Fruit fly (Drosophila melanogaster): ENCODE data around the gene tfc.
A peak's percentile ranks its signal among the peaks of the same experiment; 100 is the strongest.

The tfc gene

dm6 chr3L:1320230-1320930, 64.1 kb downstream of the tfc start (continued):
- TF ChIP-seq Eip74EF (GFP tag; optimal IDR thresholded peaks at IDR 0.05) = no peak
- TF ChIP-seq CG17385 (GFP tag; optimal IDR thresholded peaks at IDR 0.05) = peak; percentile 12
- no peak for TF ChIP-seq cas (GFP tag; IDR thresholded peaks at IDR 0.05)
- no peak for TF ChIP-seq Dfd (GFP tag; optimal IDR thresholded peaks at IDR 0.05)
- TF ChIP-seq CG30020 (tag; optimal IDR thresholded peaks at IDR 0.05) = no peak
- TF ChIP-seq cwo (GFP tag; optimal IDR thresholded peaks at IDR 0.05) = no peak
- no peak for TF ChIP-seq CG10462 (GFP tag; optimal IDR thresholded peaks at IDR 0.05)
- no peak for TF ChIP-seq BtbVII (GFP tag; optimal IDR thresholded peaks at IDR 0.05)
- no peak for TF ChIP-seq tna (GFP tag; IDR thresholded peaks at IDR 0.05; ENCODE audit: partially characterized antibody)
- no peak for TF ChIP-seq D19B (GFP tag; optimal IDR thresholded peaks at IDR 0.05)
- no peak for TF ChIP-seq B-H2 (GFP tag; optimal IDR thresholded peaks at IDR 0.05)
- TF ChIP-seq Xbp1 (GFP tag; optimal IDR thresholded peaks at IDR 0.05) = peak; percentile 15
- peak; percentile 23 for TF ChIP-seq dmrt99B (tag; optimal IDR thresholded peaks at IDR 0.05)
- TF ChIP-seq Dek (tag; optimal IDR thresholded peaks at IDR 0.05) = no peak
- no peak for TF ChIP-seq emc (GFP tag; optimal IDR thresholded peaks at IDR 0.05)
- TF ChIP-seq CG6254 (GFP tag; optimal IDR thresholded peaks at IDR 0.05) = no peak
- peak; percentile 22 for TF ChIP-seq mam (GFP tag; optimal IDR thresholded peaks at IDR 0.05)
- TF ChIP-seq CG6689 (GFP tag; IDR thresholded peaks at IDR 0.05) = 0 out of 2 replicates have a peak, but pooled peaks have one; percentile 4
- no peak for TF ChIP-seq HmgD (GFP tag; optimal IDR thresholded peaks at IDR 0.05)
- TF ChIP-seq CG10209 (GFP tag; optimal IDR thresholded peaks at IDR 0.05) = peak; percentile 14
- TF ChIP-seq CG9727 (GFP tag; optimal IDR thresholded peaks at IDR 0.05) = peak; percentile 4
- peak; percentile 49 for TF ChIP-seq CG3281 (GFP tag; optimal IDR thresholded peaks at IDR 0.05)
- peak; percentile 75 for TF ChIP-seq exex (tag; optimal IDR thresholded peaks at IDR 0.05)
- no peak for TF ChIP-seq nom (GFP tag; optimal IDR thresholded peaks at IDR 0.05)
- no peak for TF ChIP-seq peb (GFP tag; IDR thresholded peaks at IDR 0.05)
- no peak for TF ChIP-seq bbx (GFP tag; IDR thresholded peaks at IDR 0.05; ENCODE audit: partially characterized antibody)
- TF ChIP-seq HLHmδ (GFP tag; optimal IDR thresholded peaks at IDR 0.05) = no peak
- TF ChIP-seq Neu2 (GFP tag; optimal IDR thresholded peaks at IDR 0.05; ENCODE audit: borderline replicate concordance) = no peak
- TF ChIP-seq ind (GFP tag; optimal IDR thresholded peaks at IDR 0.05) = peak; percentile 15
- TF ChIP-seq phol (tag; optimal IDR thresholded peaks at IDR 0.05) = peak; percentile 7
- no peak for TF ChIP-seq Atf3 (GFP tag; optimal IDR thresholded peaks at IDR 0.05)
- peak; percentile 48 for TF ChIP-seq mirr (GFP tag; optimal IDR thresholded peaks at IDR 0.05)
- TF ChIP-seq tap (tag; optimal IDR thresholded peaks at IDR 0.05) = no peak
- peak; percentile 48 for TF ChIP-seq row (GFP tag; IDR thresholded peaks at IDR 0.05)
- TF ChIP-seq Atf6 (GFP tag; IDR thresholded peaks at IDR 0.05) = 0 out of 2 replicates have a peak, but pooled peaks have one; percentile 36
- no peak for TF ChIP-seq Ada2b (GFP tag; IDR thresholded peaks at IDR 0.05)
- TF ChIP-seq bowl (GFP tag; IDR thresholded peaks at IDR 0.05) = no peak
- no peak for TF ChIP-seq E2f1 (GFP tag; IDR thresholded peaks at IDR 0.05)
- TF ChIP-seq CG33213 (GFP tag; optimal IDR thresholded peaks at IDR 0.05) = no peak
- no peak for TF ChIP-seq CG7372 (GFP tag; IDR thresholded peaks at IDR 0.05)
- TF ChIP-seq D19A (tag; optimal IDR thresholded peaks at IDR 0.05) = peak; percentile 42
- no peak for TF ChIP-seq CG3838 (GFP tag; optimal IDR thresholded peaks at IDR 0.05)
- no peak for TF ChIP-seq CG10959 (GFP tag; IDR thresholded peaks at IDR 0.05)
- TF ChIP-seq Aef1 (GFP tag; IDR thresholded peaks at IDR 0.05) = peak; percentile 20; the same call in 1 of the 3 replicates
- no peak for TF ChIP-seq NFAT (GFP tag; IDR thresholded peaks at IDR 0.05)
- no peak for TF ChIP-seq pan (optimal IDR thresholded peaks at IDR 0.05)
- no peak for TF ChIP-seq pan (GFP tag; optimal IDR thresholded peaks at IDR 0.05 in 1 of 2, IDR thresholded peaks at IDR 0.05 in 1 of 2)
- peak; percentile 96 for TF ChIP-seq CG10274 (GFP tag; optimal IDR thresholded peaks at IDR 0.05)
- TF ChIP-seq CG17612 (GFP tag; IDR thresholded peaks at IDR 0.05) = no peak
- peak; percentile 40 for TF ChIP-seq gem (tag; optimal IDR thresholded peaks at IDR 0.05)

Data from whole organism, embryonic.